Worm (Caenorhabditis elegans) whole organism, L1 larva: Measurements from ENCODE around the gene F58E6.8.
A peak's percentile ranks its signal among the peaks of the same experiment; 100 is the strongest.

Experiments used
- C16A3.4 ChIP-seq: fragments of 150-350 bp; optimal IDR thresholded peaks from 2 replicates; lab custom pipeline; 2014; ENCODE audit warnings: missing biosample characterization, missing genetic modification characterization
- F16B12.6 ChIP-seq: fragments of 150-350 bp; optimal IDR thresholded peaks from 2 replicates; lab custom pipeline; 2014; ENCODE audit warnings: missing biosample characterization, missing genetic modification characterization
- aha-1 ChIP-seq: fragments of 150-350 bp; optimal IDR thresholded peaks from 2 replicates; lab custom pipeline; 2014; ENCODE audit warnings: missing biosample characterization, missing genetic modification characterization
- aly-2 ChIP-seq: fragments of 150-350 bp; optimal IDR thresholded peaks from 2 replicates; lab custom pipeline; 2014; ENCODE audit warnings: missing biosample characterization, missing genetic modification characterization
- ceh-63 ChIP-seq: fragments of 200-800 bp; sonication (Bioruptor generic); optimal IDR thresholded peaks from 2 replicates; lab custom pipeline; 2018; ENCODE audit warnings: mild to moderate bottlenecking, missing genetic modification characterization, missing compliant biosample characterization
- ceh-82 ChIP-seq, 3 experiments: fragments of 150-350 bp in 1 of 3; sonication (generic microtip) in 2 of 3; optimal IDR thresholded peaks; 2 replicates each; lab custom pipeline; 2014 to 2017; ENCODE audit warnings: missing biosample characterization in 3 of 3, missing genetic modification characterization in 3 of 3
- ces-1 ChIP-seq: fragments of 150-350 bp; optimal IDR thresholded peaks from 2 replicates; lab custom pipeline; 2014; ENCODE audit warnings: missing biosample characterization, missing genetic modification reagents, missing genetic modification characterization
- dpl-1 ChIP-seq, 3 experiments: fragments of 150-350 bp in 2 of 3; sonication (generic microtip) in 1 of 3; optimal IDR thresholded peaks; 2 replicates each; lab custom pipeline; 2014 to 2017; ENCODE audit warnings: missing biosample characterization in 3 of 3, missing genetic modification characterization in 3 of 3, missing genetic modification reagents in 3 of 3
- efl-1 ChIP-seq, 4 experiments: fragments of 150-350 bp; optimal IDR thresholded peaks in 3 of 4; peaks in 1 of 4; 1 replicate in 1 of 4; 2 replicates in 3 of 4; lab custom pipeline; 2014; ENCODE audit warnings: missing biosample characterization in 2 of 4, missing genetic modification characterization in 2 of 4, missing genetic modification reagents in 2 of 4
- egl-13 ChIP-seq: sonication (generic microtip); optimal IDR thresholded peaks from 2 replicates; lab custom pipeline; 2016; ENCODE audit warnings: missing genotype, missing genetic modification reagents, missing genetic modification characterization, missing compliant biosample characterization
- egl-27 ChIP-seq, 2 experiments: fragments of 150-350 bp in 1 of 2; sonication (generic microtip); optimal IDR thresholded peaks; 3 replicates each; lab custom pipeline; 2017 to 2018; ENCODE audit warnings: missing biosample characterization in 2 of 2, missing genetic modification characterization in 2 of 2, missing genetic modification reagents in 2 of 2
- elt-2 ChIP-seq: sonication (generic microtip); optimal IDR thresholded peaks from 2 replicates; lab custom pipeline; 2016; ENCODE audit warnings: missing genetic modification characterization, mild to moderate bottlenecking, inconsistent platforms, missing compliant biosample characterization, missing genetic modification reagents
- elt-3 ChIP-seq, 6 experiments: fragments of 150-350 bp in 1 of 6; sonication (generic microtip); optimal IDR thresholded peaks; 2 replicates each; lab custom pipeline; 2017 to 2018; ENCODE audit warnings: missing biosample characterization in 6 of 6, missing genetic modification characterization in 6 of 6, inconsistent platforms in 1 of 6
- fos-1 ChIP-seq: fragments of 150-350 bp; optimal IDR thresholded peaks from 2 replicates; lab custom pipeline; 2014; ENCODE audit warnings: missing biosample characterization, missing genetic modification characterization
- grh-1 ChIP-seq: fragments of 200-800 bp; sonication (Bioruptor generic); IDR thresholded peaks from 2 replicates; pipeline ENCODE4 v1.3.6; 2022; ENCODE audit warnings: missing genetic modification reagents, missing genetic modification characterization, missing compliant biosample characterization
- hlh-17 ChIP-seq: fragments of 200-800 bp; sonication (Bioruptor generic); optimal IDR thresholded peaks from 2 replicates; lab custom pipeline; 2018; ENCODE audit warnings: missing genetic modification characterization, mild to moderate bottlenecking, missing compliant biosample characterization, moderate library complexity, borderline replicate concordance
- hpl-2 ChIP-seq: fragments of 150-350 bp; optimal IDR thresholded peaks from 2 replicates; lab custom pipeline; 2014; ENCODE audit warnings: missing biosample characterization, missing genetic modification reagents, missing genetic modification characterization
- irx-1 ChIP-seq: sonication (generic microtip); optimal IDR thresholded peaks from 2 replicates; lab custom pipeline; 2016; ENCODE audit warnings: missing genetic modification characterization, missing compliant biosample characterization
- isw-1 ChIP-seq: fragments of 200-800 bp; sonication (Bioruptor generic); IDR thresholded peaks from 2 replicates; pipeline ENCODE4 v1.3.6; 2022; ENCODE audit warnings: missing genetic modification characterization, missing compliant biosample characterization
- lin-13 ChIP-seq: fragments of 150-350 bp; optimal IDR thresholded peaks from 2 replicates; lab custom pipeline; 2014; ENCODE audit warnings: missing biosample characterization, missing genetic modification reagents, missing genetic modification characterization
- lin-14 ChIP-seq: fragments of 200-800 bp; sonication (Bioruptor generic); optimal IDR thresholded peaks from 2 replicates; lab custom pipeline; 2018; ENCODE audit warnings: mild to moderate bottlenecking, missing genetic modification characterization, moderate library complexity, missing compliant biosample characterization
- lin-15B ChIP-seq: fragments of 150-350 bp; sonication (generic microtip); optimal IDR thresholded peaks from 3 replicates; lab custom pipeline; 2014; ENCODE audit warnings: missing biosample characterization, missing genetic modification characterization
- lir-3 ChIP-seq: sonication (generic microtip); optimal IDR thresholded peaks from 2 replicates; lab custom pipeline; 2016; ENCODE audit warnings: mild to moderate bottlenecking, missing genetic modification characterization, moderate library complexity, missing compliant biosample characterization; ENCODE audit not compliant: poor library complexity
- lsy-2 ChIP-seq, 2 experiments: fragments of 150-350 bp; optimal IDR thresholded peaks; 2 replicates each; lab custom pipeline; 2014; ENCODE audit warnings: missing biosample characterization in 2 of 2, missing genetic modification characterization in 2 of 2
- mab-9 ChIP-seq: fragments of 200-800 bp; sonication (Bioruptor generic); IDR thresholded peaks from 2 replicates; pipeline ENCODE4 v1.3.6; 2022; ENCODE audit warnings: missing genetic modification reagents, missing genetic modification characterization, missing compliant biosample characterization
- nhr-12 ChIP-seq: sonication (generic microtip); optimal IDR thresholded peaks from 2 replicates; lab custom pipeline; 2017; ENCODE audit warnings: missing biosample characterization, missing genetic modification characterization
- nhr-19 ChIP-seq: fragments of 200-800 bp; sonication (Bioruptor generic); conservative IDR thresholded peaks from 2 replicates; pipeline ENCODE4 v1.3.6; 2022; ENCODE audit warnings: missing genetic modification characterization, missing compliant biosample characterization
- nhr-47 ChIP-seq: sonication (generic microtip); optimal IDR thresholded peaks from 2 replicates; lab custom pipeline; 2016; ENCODE audit warnings: mild to moderate bottlenecking, missing genetic modification characterization, moderate library complexity, missing compliant biosample characterization
- nhr-77 ChIP-seq: fragments of 150-350 bp; optimal IDR thresholded peaks from 2 replicates; lab custom pipeline; 2014; ENCODE audit warnings: missing biosample characterization, missing genetic modification characterization
- nhr-85 ChIP-seq: sonication (generic microtip); peaks from one replicate; lab custom pipeline; 2016; ENCODE audit warnings: missing genetic modification characterization, inconsistent platforms, missing compliant biosample characterization
- pag-3 ChIP-seq: sonication (generic microtip); optimal IDR thresholded peaks from 2 replicates; lab custom pipeline; 2017; ENCODE audit warnings: missing genetic modification characterization, mild to moderate bottlenecking, missing compliant biosample characterization, antibody characterized with exemption, borderline replicate concordance; ENCODE audit not compliant: insufficient read depth
- snu-23 ChIP-seq: sonication (generic microtip); optimal IDR thresholded peaks from 2 replicates; lab custom pipeline; 2016; ENCODE audit warnings: missing genetic modification characterization, missing compliant biosample characterization
- sptf-1 ChIP-seq: fragments of 150-350 bp; optimal IDR thresholded peaks from 2 replicates; lab custom pipeline; 2014; ENCODE audit warnings: missing biosample characterization, missing genetic modification characterization
- unc-30 ChIP-seq: sonication (generic microtip); optimal IDR thresholded peaks from 2 replicates; lab custom pipeline; 2017; ENCODE audit warnings: missing biosample characterization, missing genetic modification characterization
- unc-86 ChIP-seq: sonication (generic microtip); optimal IDR thresholded peaks from 2 replicates; lab custom pipeline; 2016; ENCODE audit warnings: missing genetic modification characterization, missing compliant biosample characterization
- unc-98 ChIP-seq: fragments of 200-800 bp; sonication (Bioruptor generic); IDR thresholded peaks from 2 replicates; pipeline ENCODE4 v1.3.6; 2022; ENCODE audit warnings: missing genetic modification characterization, missing compliant biosample characterization
- zag-1 ChIP-seq: fragments of 150-350 bp; optimal IDR thresholded peaks from 2 replicates; lab custom pipeline; 2014; ENCODE audit warnings: missing biosample characterization, missing genetic modification characterization
- zip-4 ChIP-seq: fragments of 200-800 bp; sonication (Bioruptor generic); optimal IDR thresholded peaks from 2 replicates; lab custom pipeline; 2018; ENCODE audit warnings: mild to moderate bottlenecking, missing genetic modification characterization, moderate library complexity, missing compliant biosample characterization
- ztf-11 ChIP-seq, 2 experiments: sonication (generic microtip); optimal IDR thresholded peaks; 2 replicates each; lab custom pipeline; 2016 to 2017; ENCODE audit warnings: missing genetic modification characterization in 2 of 2, missing biosample characterization in 1 of 2, missing compliant biosample characterization in 1 of 2
- ztf-4 ChIP-seq: fragments of 150-350 bp; optimal IDR thresholded peaks from 2 replicates; lab custom pipeline; 2014; ENCODE audit warnings: missing biosample characterization, missing genetic modification characterization

F58E6.8 gene

ce11 chrV:9786721-9787131 is 31.1 kb upstream of the F58E6.8 start, which contains the start of gene F46B6.6 (continued):
- TF ChIP-seq elt-2 (tag; lab: Kevin White, UChicago) (peak; percentile 1), ces-1 (GFP tag; lab: Kevin White, UChicago) (no peak)

ce11 chrV:9784215-9784614 is 28.6 kb upstream of the F58E6.8 start:
- TF ChIP-seq efl-1 (optimal IDR thresholded peaks at IDR 0.05; lab: Kevin White, UChicago), result no peak
- no peak for TF ChIP-seq efl-1 (GFP tag; optimal IDR thresholded peaks at IDR 0.05 in 1 of 2; lab: Kevin White, UChicago)
- no peak for TF ChIP-seq dpl-1 (GFP tag; optimal IDR thresholded peaks at IDR 0.05; lab: Kevin White, UChicago)
- TF ChIP-seq grh-1 (GFP tag; lab: Robert Waterston, UW), result no peak
- no peak for TF ChIP-seq nhr-47 (tag; lab: Kevin White, UChicago)
- TF ChIP-seq nhr-85 (tag; lab: Kevin White, UChicago), result no peak
- TF ChIP-seq lsy-2 (tag; optimal IDR thresholded peaks at IDR 0.05; lab: Kevin White, UChicago), result no peak
- TF ChIP-seq lin-14 (GFP tag; lab: Kevin White, UChicago), result no peak
- no peak for TF ChIP-seq aha-1 (tag; lab: Kevin White, UChicago)
- TF ChIP-seq nhr-77 (tag; lab: Kevin White, UChicago), result no peak
- TF ChIP-seq ceh-82 (tag; optimal IDR thresholded peaks at IDR 0.05; lab: Kevin White, UChicago), result no peak
- TF ChIP-seq F16B12.6, result no peak
- TF ChIP-seq unc-30 (tag; lab: Kevin White, UChicago), result no peak
- TF ChIP-seq isw-1, result no peak

ce11 chrV:9782969-9783368 is 27.3 kb upstream of the F58E6.8 start, which contains the start of gene F46B6.5:
F46B6.5 (minus strand) TSS chrV:9783069.
- no peak for TF ChIP-seq hlh-17
- no peak for TF ChIP-seq zag-1 (tag; lab: Kevin White, UChicago)
- no peak for TF ChIP-seq unc-86 (tag; lab: Kevin White, UChicago)
- no peak for TF ChIP-seq lin-14 (GFP tag; lab: Kevin White, UChicago)
- TF ChIP-seq lir-3 (tag; lab: Kevin White, UChicago), result no peak
- TF ChIP-seq elt-3 (tag; optimal IDR thresholded peaks at IDR 0.05; lab: Kevin White, UChicago), result no peak
- no peak for TF ChIP-seq C16A3.4
- no peak for TF ChIP-seq unc-98
- TF ChIP-seq irx-1 (tag; lab: Kevin White, UChicago), result no peak
- TF ChIP-seq snu-23, result no peak
- no peak for TF ChIP-seq zip-4 (GFP tag; lab: Kevin White, UChicago)
- TF ChIP-seq hpl-2, result no peak
- TF ChIP-seq sptf-1 (tag; lab: Kevin White, UChicago), result no peak
- TF ChIP-seq nhr-85 (tag; lab: Kevin White, UChicago), result no peak
- TF ChIP-seq ceh-63 (GFP tag; lab: Kevin White, UChicago), result no peak
- no peak for TF ChIP-seq fos-1 (tag; lab: Kevin White, UChicago)
- TF ChIP-seq nhr-19 (GFP tag; lab: Robert Waterston, UW), result no peak
- no peak for TF ChIP-seq nhr-12

ce11 chrV:9782045-9782444 is 26.4 kb upstream of the F58E6.8 start:
- TF ChIP-seq ztf-11 (tag; optimal IDR thresholded peaks at IDR 0.05; lab: Kevin White, UChicago), result no peak

- TF ChIP-seq elt-2 (tag; lab: Kevin White, UChicago), result no peak
- TF ChIP-seq egl-13 (tag; lab: Kevin White, UChicago), result no peak
- no peak for TF ChIP-seq ztf-4 (tag; lab: Kevin White, UChicago)
- TF ChIP-seq aly-2, result no peak
- no peak for TF ChIP-seq egl-27 (tag; optimal IDR thresholded peaks at IDR 0.05; lab: Kevin White, UChicago)
- TF ChIP-seq aha-1 (tag; lab: Kevin White, UChicago), result no peak
- no peak for TF ChIP-seq unc-30 (tag; lab: Kevin White, UChicago)
- TF ChIP-seq lsy-2 (tag; optimal IDR thresholded peaks at IDR 0.05; lab: Kevin White, UChicago), result no peak
- no peak for TF ChIP-seq nhr-47 (tag; lab: Kevin White, UChicago)
- TF ChIP-seq ceh-82 (tag; optimal IDR thresholded peaks at IDR 0.05; lab: Kevin White, UChicago), result no peak
- TF ChIP-seq pag-3, result no peak
- TF ChIP-seq lin-15B (tag; lab: Kevin White, UChicago), result no peak
- TF ChIP-seq mab-9, result no peak
- no peak for TF ChIP-seq lin-13 (GFP tag; lab: Kevin White, UChicago)
- no peak for TF ChIP-seq fos-1 (tag; lab: Kevin White, UChicago)
- TF ChIP-seq snu-23, result no peak
- TF ChIP-seq nhr-77 (tag; lab: Kevin White, UChicago), result no peak
- TF ChIP-seq, all 84 proteins: peak for 0
These were observed 23.8 kb upstream of the F58E6.8 start, which contains the start of gene F46B6.4 for ce11 chrV:9779418-9779817. F46B6.4 (minus strand) TSS chrV:9779518.
